Worm (Caenorhabditis elegans): ENCODE results near the gene coq-3.

DNA sequence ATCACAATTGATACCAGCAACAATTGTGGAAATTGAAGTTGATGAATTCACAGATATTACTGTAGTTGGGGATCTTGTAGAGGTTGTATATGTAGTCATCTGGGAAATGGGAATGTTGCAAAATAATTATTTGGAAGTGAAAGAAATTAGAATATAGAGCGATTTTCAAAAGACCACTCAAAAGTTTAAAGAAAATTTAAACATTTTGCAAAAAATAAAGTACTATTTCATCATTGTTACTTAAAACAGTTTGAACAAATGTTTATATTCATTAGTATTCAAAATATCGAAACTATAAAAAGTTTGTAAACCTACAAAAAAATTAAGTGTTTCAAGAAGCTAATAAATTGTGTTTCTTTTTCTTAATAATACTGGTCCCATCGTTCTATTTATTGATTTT lies 20.2 kb upstream of the coq-3 start, which contains the start of gene Y57G11C.46:
- no peak for TF ChIP-seq aly-2 (tag; optimal IDR thresholded peaks at IDR 0.05)
- no peak for TF ChIP-seq jun-1 (tag; optimal IDR thresholded peaks at IDR 0.05)
- no peak for TF ChIP-seq eor-1 (tag; optimal IDR thresholded peaks at IDR 0.05)
- no peak for TF ChIP-seq nhr-11 (tag; optimal IDR thresholded peaks at IDR 0.05)
- no peak for TF ChIP-seq ZK546.5 (tag; optimal IDR thresholded peaks at IDR 0.05)
- no peak for TF ChIP-seq nhr-25 (tag; optimal IDR thresholded peaks at IDR 0.05)
- no peak for TF ChIP-seq nhr-237 (tag; optimal IDR thresholded peaks at IDR 0.05)
- no peak for TF ChIP-seq lin-39 (tag; optimal IDR thresholded peaks at IDR 0.05)
- TF ChIP-seq mdl-1 (tag; optimal IDR thresholded peaks at IDR 0.05) = no peak
- no peak for TF ChIP-seq unc-39 (tag; optimal IDR thresholded peaks at IDR 0.05)
- TF ChIP-seq nhr-28 (tag; optimal IDR thresholded peaks at IDR 0.05) = no peak
- TF ChIP-seq pha-4 (tag; optimal IDR thresholded peaks at IDR 0.05) = no peak
- TF ChIP-seq elt-3 (tag; optimal IDR thresholded peaks at IDR 0.05) = no peak
